Worm (Caenorhabditis elegans) whole organism, L4 larva: Measurements from ENCODE around the gene fbxa-54.

Experiments
- F26F4.8 ChIP-seq: fragments of 200-800 bp; sonication (Bioruptor generic); conservative IDR thresholded peaks from 2 replicates; pipeline ENCODE4 v1.3.6; 2022; ENCODE audit warnings: missing genetic modification characterization, missing compliant biosample characterization
- F37D6.2 ChIP-seq: sonication (generic microtip); optimal IDR thresholded peaks from 2 replicates; lab custom pipeline; 2016; ENCODE audit warnings: mild to moderate bottlenecking, missing genetic modification characterization, missing compliant biosample characterization
- F44E2.7 ChIP-seq: fragments of 200-800 bp; sonication (Bioruptor generic); IDR thresholded peaks from 2 replicates; pipeline ENCODE4 v2.1.2; 2022; ENCODE audit warnings: missing genetic modification characterization, missing compliant biosample characterization
- R02D3.7 ChIP-seq: fragments of 150-350 bp; sonication (generic microtip); optimal IDR thresholded peaks from 3 replicates; lab custom pipeline; 2014; ENCODE audit warnings: missing biosample characterization, missing genetic modification characterization
- T26A8.4 ChIP-seq: fragments of 200-800 bp; sonication (Bioruptor generic); IDR thresholded peaks from 2 replicates; pipeline ENCODE4 v1.3.6; 2022; ENCODE audit warnings: missing genetic modification characterization, missing compliant biosample characterization
- Y5F2A.4 ChIP-seq: fragments of 200-800 bp; sonication (Bioruptor generic); optimal IDR thresholded peaks from 2 replicates; lab custom pipeline; 2018; ENCODE audit warnings: mild to moderate bottlenecking, missing genetic modification characterization, missing compliant biosample characterization
- ZK337.2 ChIP-seq: fragments of 200-800 bp; sonication (Bioruptor generic); IDR thresholded peaks from 2 replicates; pipeline ENCODE4 v1.3.6; 2022; ENCODE audit warnings: missing genetic modification reagents, missing genetic modification characterization, missing compliant biosample characterization
- ZK546.5 ChIP-seq, 2 experiments: sonication (generic microtip); optimal IDR thresholded peaks; 2 replicates each; lab custom pipeline; 2017; ENCODE audit warnings: missing biosample characterization in 2 of 2, missing genetic modification characterization in 2 of 2
- aha-1 ChIP-seq: fragments of 150-350 bp; peaks from one replicate; lab custom pipeline; 2014; ENCODE audit warnings: missing biosample characterization, missing genetic modification characterization
- ama-1 ChIP-seq: fragments of 150-350 bp; optimal IDR thresholded peaks from 2 replicates; lab custom pipeline; 2014; ENCODE audit warnings: inconsistent platforms, mixed read lengths
- ceh-28 ChIP-seq: fragments of 150-350 bp; optimal IDR thresholded peaks from 2 replicates; lab custom pipeline; 2014; ENCODE audit warnings: missing biosample characterization, missing genetic modification reagents, missing genetic modification characterization
- ceh-44 ChIP-seq: fragments of 200-800 bp; sonication (Bioruptor generic); IDR thresholded peaks from 2 replicates; pipeline ENCODE4 v1.3.6; 2022; ENCODE audit warnings: missing genetic modification reagents, missing genetic modification characterization, missing compliant biosample characterization
- ces-1 ChIP-seq: fragments of 150-350 bp; sonication (generic microtip); optimal IDR thresholded peaks from 4 replicates; lab custom pipeline; 2014; ENCODE audit warnings: missing biosample characterization, missing genetic modification reagents, missing genetic modification characterization
- cey-2 ChIP-seq: sonication (generic microtip); optimal IDR thresholded peaks from 3 replicates; lab custom pipeline; 2017; ENCODE audit warnings: missing genetic modification characterization, mild to moderate bottlenecking, missing compliant biosample characterization, antibody characterized with exemption, borderline replicate concordance; ENCODE audit not compliant: insufficient read depth
- ctbp-1 ChIP-seq: fragments of 200-800 bp; sonication (Bioruptor generic); IDR thresholded peaks from 2 replicates; pipeline ENCODE4 v1.3.6; 2022; ENCODE audit warnings: missing genetic modification reagents, missing genetic modification characterization, missing compliant biosample characterization
- daf-16 ChIP-seq, 3 experiments: sonication (generic microtip); optimal IDR thresholded peaks; 2 replicates each; lab custom pipeline; 2016 to 2017; ENCODE audit warnings: missing genetic modification characterization in 3 of 3, missing genetic modification reagents in 3 of 3, mild to moderate bottlenecking in 2 of 3, missing compliant biosample characterization in 2 of 3, missing biosample characterization in 1 of 3, moderate library complexity in 1 of 3
- daf-8 ChIP-seq: fragments of 200-800 bp; sonication (Bioruptor generic); IDR thresholded peaks from 2 replicates; pipeline ENCODE4 v1.3.6; 2022; ENCODE audit warnings: missing genetic modification characterization, missing compliant biosample characterization
- dmd-6 ChIP-seq: fragments of 200-800 bp; sonication (Bioruptor generic); IDR thresholded peaks from 2 replicates; pipeline ENCODE4 v1.3.6; 2022; ENCODE audit warnings: missing genetic modification reagents, missing genetic modification characterization, missing compliant biosample characterization
- dmd-8 ChIP-seq: fragments of 200-800 bp; sonication (Bioruptor generic); IDR thresholded peaks from 2 replicates; pipeline ENCODE4 v1.3.6; 2022; ENCODE audit warnings: missing genetic modification characterization, missing compliant biosample characterization
- duxl-1 ChIP-seq: sonication (generic microtip); optimal IDR thresholded peaks from 2 replicates; lab custom pipeline; 2016; ENCODE audit warnings: mild to moderate bottlenecking, missing genetic modification characterization, moderate library complexity, missing compliant biosample characterization; ENCODE audit not compliant: poor library complexity
- dve-1 ChIP-seq: sonication (generic microtip); optimal IDR thresholded peaks from 2 replicates; lab custom pipeline; 2017; ENCODE audit warnings: antibody characterized with exemption, mild to moderate bottlenecking, missing genetic modification characterization, missing compliant biosample characterization; ENCODE audit not compliant: insufficient read depth
- fkh-10 ChIP-seq: fragments of 150-350 bp; optimal IDR thresholded peaks from 2 replicates; lab custom pipeline; 2014; ENCODE audit warnings: missing biosample characterization, missing genetic modification reagents, missing genetic modification characterization
- hlh-11 ChIP-seq: fragments of 200-800 bp; sonication (Bioruptor generic); optimal IDR thresholded peaks from 2 replicates; lab custom pipeline; 2018; ENCODE audit warnings: mild to moderate bottlenecking, missing genetic modification characterization, missing compliant biosample characterization
- hlh-30 ChIP-seq: sonication (generic microtip); optimal IDR thresholded peaks from 2 replicates; lab custom pipeline; 2017; ENCODE audit warnings: antibody characterized with exemption, mild to moderate bottlenecking, missing genetic modification characterization, missing compliant biosample characterization; ENCODE audit not compliant: insufficient read depth
- hmg-1.1 ChIP-seq: fragments of 200-800 bp; sonication (Bioruptor generic); IDR thresholded peaks from 2 replicates; pipeline ENCODE4 v1.3.6; 2022; ENCODE audit warnings: missing genetic modification reagents, missing genetic modification characterization, missing compliant biosample characterization
- jun-1 ChIP-seq: fragments of 150-350 bp; optimal IDR thresholded peaks from 2 replicates; lab custom pipeline; 2014; ENCODE audit warnings: missing biosample characterization, missing genetic modification reagents, missing genetic modification characterization
- lin-13 ChIP-seq: fragments of 150-350 bp; optimal IDR thresholded peaks from 2 replicates; lab custom pipeline; 2014; ENCODE audit warnings: missing biosample characterization, missing genetic modification reagents, missing genetic modification characterization
- lin-29 ChIP-seq: fragments of 200-800 bp; sonication (Bioruptor generic); IDR thresholded peaks from 2 replicates; pipeline ENCODE4 v1.3.6; 2022; ENCODE audit warnings: missing genetic modification reagents, missing genetic modification characterization, missing compliant biosample characterization
- lin-39 ChIP-seq: fragments of 150-350 bp; optimal IDR thresholded peaks from 2 replicates; lab custom pipeline; 2014; ENCODE audit warnings: missing biosample characterization, missing genetic modification reagents, missing genetic modification characterization
- mdl-1 ChIP-seq, 2 experiments: fragments of 150-350 bp in 1 of 2; sonication (generic microtip) in 1 of 2; optimal IDR thresholded peaks; 2 replicates each; lab custom pipeline; 2014 to 2017; ENCODE audit warnings: missing biosample characterization in 2 of 2, missing genetic modification characterization in 2 of 2
- mdt-29 ChIP-seq: fragments of 200-800 bp; sonication (Bioruptor generic); IDR thresholded peaks from 2 replicates; pipeline ENCODE4 v1.3.6; 2022; ENCODE audit warnings: missing genetic modification reagents, missing genetic modification characterization, missing compliant biosample characterization
- mep-1 ChIP-seq: fragments of 150-350 bp; sonication (generic microtip); optimal IDR thresholded peaks from 3 replicates; lab custom pipeline; 2014; ENCODE audit warnings: missing biosample characterization, missing genetic modification characterization
- mxl-2 ChIP-seq: fragments of 200-800 bp; sonication (Bioruptor generic); conservative IDR thresholded peaks from 2 replicates; pipeline ENCODE4 v1.3.6; 2022; ENCODE audit warnings: missing genetic modification reagents, missing genetic modification characterization, missing compliant biosample characterization
- mxl-3 ChIP-seq: fragments of 200-800 bp; sonication (Bioruptor generic); optimal IDR thresholded peaks from 2 replicates; lab custom pipeline; 2018; ENCODE audit warnings: mild to moderate bottlenecking, missing genetic modification characterization, missing compliant biosample characterization
- nhr-102 ChIP-seq: sonication (generic microtip); optimal IDR thresholded peaks from 2 replicates; lab custom pipeline; 2016; ENCODE audit warnings: mild to moderate bottlenecking, missing genetic modification characterization, moderate library complexity, missing compliant biosample characterization
- nhr-25 ChIP-seq: sonication (generic microtip); optimal IDR thresholded peaks from 2 replicates; lab custom pipeline; 2017; ENCODE audit warnings: missing genetic modification characterization, mild to moderate bottlenecking, missing compliant biosample characterization, antibody characterized with exemption, moderate library complexity, borderline replicate concordance; ENCODE audit not compliant: insufficient read depth
- nhr-28 ChIP-seq: fragments of 150-350 bp; optimal IDR thresholded peaks from 2 replicates; lab custom pipeline; 2014; ENCODE audit warnings: missing biosample characterization, missing genetic modification characterization
- nhr-48 ChIP-seq: sonication (generic microtip); optimal IDR thresholded peaks from 2 replicates; lab custom pipeline; 2016; ENCODE audit warnings: mild to moderate bottlenecking, missing genetic modification characterization, missing compliant biosample characterization
- nhr-6 ChIP-seq: fragments of 150-350 bp; optimal IDR thresholded peaks from 2 replicates; lab custom pipeline; 2014; ENCODE audit warnings: missing biosample characterization, missing genetic modification characterization
- nhr-77 ChIP-seq: fragments of 150-350 bp; optimal IDR thresholded peaks from 2 replicates; lab custom pipeline; 2014; ENCODE audit warnings: missing biosample characterization, missing genetic modification characterization
- pqm-1 ChIP-seq: sonication (generic microtip); optimal IDR thresholded peaks from 2 replicates; lab custom pipeline; 2017; ENCODE audit warnings: missing biosample characterization, missing genetic modification characterization
- rbr-2 ChIP-seq: sonication (generic microtip); optimal IDR thresholded peaks from 2 replicates; lab custom pipeline; 2016; ENCODE audit warnings: missing genotype, missing genetic modification characterization, missing compliant biosample characterization
- snpc-1.2 ChIP-seq: fragments of 200-800 bp; sonication (Bioruptor generic); IDR thresholded peaks from 2 replicates; pipeline ENCODE4 v1.3.6; 2022; ENCODE audit warnings: missing genetic modification reagents, missing genetic modification characterization, missing compliant biosample characterization
- spr-3 ChIP-seq: fragments of 200-800 bp; sonication (Bioruptor generic); optimal IDR thresholded peaks from 2 replicates; lab custom pipeline; 2018; ENCODE audit warnings: mild to moderate bottlenecking, missing genetic modification characterization, missing compliant biosample characterization
- zfp-2 ChIP-seq: sonication (generic microtip); optimal IDR thresholded peaks from 2 replicates; lab custom pipeline; 2016; ENCODE audit warnings: mild to moderate bottlenecking, missing genetic modification characterization, missing compliant biosample characterization
- zip-11 ChIP-seq: fragments of 200-800 bp; sonication (Bioruptor generic); IDR thresholded peaks from 2 replicates; pipeline ENCODE4 v1.3.6; 2022; ENCODE audit warnings: missing genetic modification characterization, missing compliant biosample characterization
- zip-2 ChIP-seq: fragments of 150-350 bp; optimal IDR thresholded peaks from 2 replicates; lab custom pipeline; 2014; ENCODE audit warnings: missing biosample characterization, missing genetic modification characterization

The fbxa-54 gene

ce11 chrIII:955981-956380 lies at the start of gene fbxa-54:
TSS of gene fbxa-54 (plus strand) at chrIII:956334.
- TF ChIP-seq ama-1 (lab: Kevin White, UChicago) = no peak
- no peak for TF ChIP-seq lin-39 (tag; lab: Kevin White, UChicago)
- peak; percentile 44; the same call in 1 of the 2 replicates for TF ChIP-seq dmd-6 (GFP tag; lab: Robert Waterston, UW)
- no peak for TF ChIP-seq ceh-44 (GFP tag; lab: Robert Waterston, UW)
- no peak for TF ChIP-seq rbr-2 (tag; lab: Kevin White, UChicago)
- no peak for TF ChIP-seq daf-16 (GFP tag; optimal IDR thresholded peaks at IDR 0.05; lab: Kevin White, UChicago)
- TF ChIP-seq daf-16 (tag; optimal IDR thresholded peaks at IDR 0.05; lab: Kevin White, UChicago) = peak; percentile 73
- peak; percentile 20 for TF ChIP-seq hlh-11
- TF ChIP-seq nhr-28 (tag; lab: Kevin White, UChicago) = peak; percentile 79
- peak; percentile 96 for TF ChIP-seq pqm-1 (tag; lab: Kevin White, UChicago)
- TF ChIP-seq, all 104 proteins: peak for 5

ce11 chrIII:907311-907710 lies 48.8 kb upstream of the fbxa-54 start, which contains the start of gene F23H11.4:
TSS of gene F23H11.4 (minus strand) at chrIII:907539.
- TF ChIP-seq nhr-48 (tag; lab: Kevin White, UChicago) (no peak), aha-1 (peak; percentile 73), dmd-8 (GFP tag; lab: Robert Waterston, UW) (no peak)

- TF ChIP-seq ceh-44 (GFP tag; lab: Robert Waterston, UW) = no peak
- TF ChIP-seq hmg-1.1 (GFP tag; lab: Robert Waterston, UW) = no peak
- TF ChIP-seq T26A8.4 (GFP tag; lab: Robert Waterston, UW) = peak; percentile 46; the same call in 1 of the 2 replicates
- TF ChIP-seq nhr-102 (tag; lab: Kevin White, UChicago) = no peak
- TF ChIP-seq ces-1 = no peak
- no peak for TF ChIP-seq Y5F2A.4 (GFP tag; lab: Kevin White, UChicago)
- TF ChIP-seq F26F4.8 = no peak
- TF ChIP-seq lin-13 (GFP tag; lab: Kevin White, UChicago) = no peak
- TF ChIP-seq zfp-2 (tag; lab: Kevin White, UChicago) = no peak
- no peak for TF ChIP-seq ZK337.2 (GFP tag; lab: Robert Waterston, UW)
- TF ChIP-seq daf-8 (GFP tag; lab: Robert Waterston, UW) = no peak
- no peak for TF ChIP-seq lin-29 (GFP tag; lab: Robert Waterston, UW)
- TF ChIP-seq dve-1 (tag; lab: Kevin White, UChicago) = peak; percentile 39
- no peak for TF ChIP-seq cey-2
- peak; percentile 22 for TF ChIP-seq mep-1 (tag; lab: Kevin White, UChicago)
- TF ChIP-seq ctbp-1 = no peak
- TF ChIP-seq nhr-48 (tag; lab: Kevin White, UChicago) = no peak
- TF ChIP-seq nhr-25 (tag; lab: Kevin White, UChicago) = no peak
- peak; percentile 62 for TF ChIP-seq nhr-6 (tag; lab: Kevin White, UChicago)
- no peak for TF ChIP-seq zip-2 (tag; lab: Kevin White, UChicago)
- no peak for TF ChIP-seq dmd-8 (GFP tag; lab: Robert Waterston, UW)
- no peak for TF ChIP-seq F44E2.7 (GFP tag; lab: Robert Waterston, UW)
- no peak for TF ChIP-seq mxl-2 (GFP tag; lab: Robert Waterston, UW)
- TF ChIP-seq fkh-10 (GFP tag; lab: Kevin White, UChicago) = no peak
- TF ChIP-seq mdt-29 (GFP tag; lab: Robert Waterston, UW) = no peak
- no peak for TF ChIP-seq mxl-3 (GFP tag; lab: Kevin White, UChicago)
- no peak for TF ChIP-seq F37D6.2 (tag; lab: Kevin White, UChicago)
- TF ChIP-seq spr-3 (GFP tag; lab: Kevin White, UChicago) = no peak
- TF ChIP-seq snpc-1.2 (GFP tag; lab: Robert Waterston, UW) = no peak
- TF ChIP-seq R02D3.7 (tag; lab: Kevin White, UChicago) = no peak
- no peak for TF ChIP-seq rbr-2 (tag; lab: Kevin White, UChicago)
- TF ChIP-seq duxl-1 (tag; lab: Kevin White, UChicago) = no peak
- no peak for TF ChIP-seq zip-11 (GFP tag; lab: Robert Waterston, UW)
- no peak for TF ChIP-seq mdl-1 (tag; optimal IDR thresholded peaks at IDR 0.05; lab: Kevin White, UChicago)
- TF ChIP-seq jun-1 (tag; lab: Kevin White, UChicago) = peak; percentile 43
- TF ChIP-seq ceh-28 = no peak
- TF ChIP-seq ZK546.5 (tag; optimal IDR thresholded peaks at IDR 0.05; lab: Kevin White, UChicago) = no peak
- TF ChIP-seq hlh-30 (tag; lab: Kevin White, UChicago) = peak; percentile 46
- TF ChIP-seq nhr-77 (tag; lab: Kevin White, UChicago) = no peak
These were observed 48.1 kb upstream of the fbxa-54 start for ce11 chrIII:907990-908389.
